Fruit fly (Drosophila melanogaster): ENCODE measurements around the gene dsh.

The dsh gene

DNA sequence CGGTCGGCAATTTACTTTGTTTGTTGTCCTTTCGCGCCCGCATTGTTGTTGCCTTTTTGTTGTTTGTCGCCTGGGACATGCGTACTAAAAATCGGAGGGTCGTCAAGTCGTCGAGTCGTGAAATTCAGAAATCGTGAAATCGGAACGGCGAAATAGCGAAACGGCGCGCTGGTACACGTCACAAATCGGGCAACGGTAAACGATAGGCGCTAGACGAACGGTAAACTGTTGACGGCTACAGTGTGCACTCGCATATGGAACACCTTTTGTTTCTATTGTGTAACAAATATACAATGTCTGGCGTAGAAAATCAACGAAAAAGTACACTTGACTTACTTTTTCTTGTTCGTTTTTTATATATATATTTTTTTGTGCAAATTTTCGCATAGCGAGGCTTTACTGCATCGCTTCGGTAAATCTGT is 28.4 kb downstream of the dsh start (continued):
- no peak for TF ChIP-seq CG5180 (GFP tag; optimal IDR thresholded peaks at IDR 0.05)
- TF ChIP-seq CG12236 (GFP tag; optimal IDR thresholded peaks at IDR 0.05) = no peak
- TF ChIP-seq B-H1 (GFP tag; IDR thresholded peaks at IDR 0.05) = peak; percentile 62
- TF ChIP-seq CG13424 (tag; optimal IDR thresholded peaks at IDR 0.05) = peak; percentile 69
- peak; percentile 79 for TF ChIP-seq tgo (GFP tag; IDR thresholded peaks at IDR 0.05)
- TF ChIP-seq chif (GFP tag; optimal IDR thresholded peaks at IDR 0.05) = peak in 1 of 2 experiments; percentile 26
- TF ChIP-seq oc (tag; optimal IDR thresholded peaks at IDR 0.05) = peak; percentile 27
- TF ChIP-seq tll (GFP tag; optimal IDR thresholded peaks at IDR 0.05) = peak in 1 of 2 experiments; percentile 66
- 0 out of 2 replicates have a peak, but pooled peaks have one; percentile 21 for TF ChIP-seq GATAe (GFP tag; conservative IDR thresholded peaks at IDR 0.05)
- TF ChIP-seq CG10431 (GFP tag; optimal IDR thresholded peaks at IDR 0.05) = no peak
- peak; percentile 78 for TF ChIP-seq caup (GFP tag; optimal IDR thresholded peaks at IDR 0.05; ENCODE audit: severe bottlenecking)
- no peak for TF ChIP-seq Hr78 (GFP tag; optimal IDR thresholded peaks at IDR 0.05)
- TF ChIP-seq slp2 (GFP tag; optimal IDR thresholded peaks at IDR 0.05) = peak; percentile 31
- TF ChIP-seq CG6791 (GFP tag; IDR thresholded peaks at IDR 0.05; ENCODE audit: partially characterized antibody) = no peak
- peak; percentile 6 for TF ChIP-seq zen (tag; optimal IDR thresholded peaks at IDR 0.05)
- TF ChIP-seq vnd (GFP tag; IDR thresholded peaks at IDR 0.05; ENCODE audit: partially characterized antibody) = no peak
- TF ChIP-seq sna (GFP tag; IDR thresholded peaks at IDR 0.05; ENCODE audit: partially characterized antibody) = no peak
- no peak for TF ChIP-seq gfzf (GFP tag; optimal IDR thresholded peaks at IDR 0.05)
- TF ChIP-seq CG17802 (tag; optimal IDR thresholded peaks at IDR 0.05) = no peak
- no peak for TF ChIP-seq HmgD (GFP tag; optimal IDR thresholded peaks at IDR 0.05)
- TF ChIP-seq kni (GFP tag; optimal IDR thresholded peaks at IDR 0.05) = no peak
- TF ChIP-seq ara (GFP tag; IDR thresholded peaks at IDR 0.05) = peak; percentile 39; the same call in 1 of the 2 replicates
- peak; percentile 75 for TF ChIP-seq ind (GFP tag; optimal IDR thresholded peaks at IDR 0.05)
- peak; percentile 87 for TF ChIP-seq row (GFP tag; IDR thresholded peaks at IDR 0.05)
- TF ChIP-seq vfl (GFP tag; optimal IDR thresholded peaks at IDR 0.05) = peak; percentile 47
- TF ChIP-seq Xbp1 (GFP tag; optimal IDR thresholded peaks at IDR 0.05) = peak; percentile 73
- no peak for TF ChIP-seq Usf (GFP tag; optimal IDR thresholded peaks at IDR 0.05)
- TF ChIP-seq so (GFP tag; IDR thresholded peaks at IDR 0.05) = peak; percentile 73; the same call in 2 of the 3 replicates
- 0 out of 3 replicates have a peak, but pooled peaks have one; percentile 49 for TF ChIP-seq C15 (GFP tag; IDR thresholded peaks at IDR 0.05)
- no peak for TF ChIP-seq CG5953 (GFP tag; IDR thresholded peaks at IDR 0.05)
- TF ChIP-seq knrl (GFP tag; IDR thresholded peaks at IDR 0.05; ENCODE audit: partially characterized antibody) = no peak
- no peak for TF ChIP-seq Dref (GFP tag; IDR thresholded peaks at IDR 0.05)
- TF ChIP-seq CTCF (GFP tag; optimal IDR thresholded peaks at IDR 0.05) = peak; percentile 9
- no peak for TF ChIP-seq CG1792 (GFP tag; optimal IDR thresholded peaks at IDR 0.05)
- TF ChIP-seq mirr (GFP tag; optimal IDR thresholded peaks at IDR 0.05) = peak; percentile 8
- TF ChIP-seq fu2 (GFP tag; optimal IDR thresholded peaks at IDR 0.05) = peak; percentile 9
- TF ChIP-seq hth (optimal IDR thresholded peaks at IDR 0.05) = no peak
- peak; percentile 43; the same call in 1 of the 2 replicates for TF ChIP-seq ro (GFP tag; IDR thresholded peaks at IDR 0.05)
- peak; percentile 42 for TF ChIP-seq Max (GFP tag; optimal IDR thresholded peaks at IDR 0.05)
- peak; percentile 67 for TF ChIP-seq CG13624 (GFP tag; optimal IDR thresholded peaks at IDR 0.05)
- TF ChIP-seq corto (GFP tag; optimal IDR thresholded peaks at IDR 0.05) = no peak
- peak; percentile 68 for TF ChIP-seq HLH54F (GFP tag; optimal IDR thresholded peaks at IDR 0.05)
- TF ChIP-seq pnt (GFP tag; optimal IDR thresholded peaks at IDR 0.05) = peak; percentile 49
- TF ChIP-seq fru (optimal IDR thresholded peaks at IDR 0.05) = no peak
- TF ChIP-seq CG12299 (tag; optimal IDR thresholded peaks at IDR 0.05) = peak; percentile 43
- TF ChIP-seq CG13123 (GFP tag; optimal IDR thresholded peaks at IDR 0.05) = no peak
- 0 out of 2 replicates have a peak, but pooled peaks have one; percentile 57 for TF ChIP-seq CG6272 (GFP tag; IDR thresholded peaks at IDR 0.05)
- TF ChIP-seq CG16815 (GFP tag; optimal IDR thresholded peaks at IDR 0.05) = peak; percentile 18
- TF ChIP-seq org-1 (GFP tag; optimal IDR thresholded peaks at IDR 0.05) = peak; percentile 54
- peak; percentile 71 for TF ChIP-seq Dip3 (GFP tag; optimal IDR thresholded peaks at IDR 0.05)
- TF ChIP-seq CG30020 (tag; optimal IDR thresholded peaks at IDR 0.05) = no peak

Data from whole organism, embryonic.